Worm (Caenorhabditis elegans): Measurements from ENCODE around the gene srw-9.

ce11 chrIII:12755048-12755447, 2.4 kb upstream of the srw-9 start, which contains the start of gene srw-10:
- no peak for TF ChIP-seq nhr-12 (tag; optimal IDR thresholded peaks at IDR 0.05)
- no peak for TF ChIP-seq unc-39 (tag; optimal IDR thresholded peaks at IDR 0.05)
- no peak for TF ChIP-seq unc-62 (GFP tag; optimal IDR thresholded peaks at IDR 0.05)
- TF ChIP-seq ceh-16 (tag; optimal IDR thresholded peaks at IDR 0.05) = no peak
- no peak for TF ChIP-seq alr-1 (tag; optimal IDR thresholded peaks at IDR 0.05)

Data from whole organism, L2 larva.